Worm (Caenorhabditis elegans): ENCODE results near the gene nep-22.

nep-22 gene

ce11 chrX:9014451-9014850 lies 19.9 kb upstream of the nep-22 start:
- no peak for TF ChIP-seq ztf-23 (GFP tag; IDR thresholded peaks at IDR 0.05)
- no peak for TF ChIP-seq cog-1 (tag; optimal IDR thresholded peaks at IDR 0.05)
- TF ChIP-seq flt-1 (GFP tag; IDR thresholded peaks at IDR 0.05) = no peak
- no peak for TF ChIP-seq klf-2 (GFP tag; conservative IDR thresholded peaks at IDR 0.05)
- TF ChIP-seq T22C8.4 (GFP tag; IDR thresholded peaks at IDR 0.05) = no peak
- no peak for TF ChIP-seq med-1 (GFP tag; optimal IDR thresholded peaks at IDR 0.05; ENCODE audit: insufficient read depth)
- no peak for TF ChIP-seq ref-1 (GFP tag; conservative IDR thresholded peaks at IDR 0.05)
- TF ChIP-seq ztf-29 (GFP tag; IDR thresholded peaks at IDR 0.05) = no peak
- no peak for TF ChIP-seq tab-1 (GFP tag; IDR thresholded peaks at IDR 0.05)

- TF ChIP-seq ztf-23 (GFP tag; IDR thresholded peaks at IDR 0.05) (no peak), klf-2 (GFP tag; conservative IDR thresholded peaks at IDR 0.05) (no peak), T22C8.4 (GFP tag; IDR thresholded peaks at IDR 0.05) (no peak), cog-1 (tag; optimal IDR thresholded peaks at IDR 0.05) (no peak), flt-1 (GFP tag; IDR thresholded peaks at IDR 0.05) (no peak), med-1 (GFP tag; optimal IDR thresholded peaks at IDR 0.05; ENCODE audit: insufficient read depth) (no peak), ref-1 (GFP tag; conservative IDR thresholded peaks at IDR 0.05) (no peak), ztf-29 (GFP tag; IDR thresholded peaks at IDR 0.05) (no peak), tab-1 (GFP tag; IDR thresholded peaks at IDR 0.05) (no peak)
Measured at ce11 chrX:9015420-9015819, 18.9 kb upstream of the nep-22 start, which contains the start of gene T25B6.4. Gene T25B6.4, plus strand, starts transcription at chrX:9015720.

ce11 chrX:9021645-9022044 lies 12.7 kb upstream of the nep-22 start, which contains the start of gene T25B6.5:
Gene T25B6.5, minus strand, starts transcription at chrX:9021745.
- no peak for TF ChIP-seq cog-1 (tag; optimal IDR thresholded peaks at IDR 0.05)
- no peak for TF ChIP-seq flt-1 (GFP tag; IDR thresholded peaks at IDR 0.05)
- TF ChIP-seq ref-1 (GFP tag; conservative IDR thresholded peaks at IDR 0.05) = no peak
- TF ChIP-seq klf-2 (GFP tag; conservative IDR thresholded peaks at IDR 0.05) = no peak
- no peak for TF ChIP-seq med-1 (GFP tag; optimal IDR thresholded peaks at IDR 0.05; ENCODE audit: insufficient read depth)
- no peak for TF ChIP-seq ztf-29 (GFP tag; IDR thresholded peaks at IDR 0.05)
- TF ChIP-seq ztf-23 (GFP tag; IDR thresholded peaks at IDR 0.05) = no peak
- no peak for TF ChIP-seq tab-1 (GFP tag; IDR thresholded peaks at IDR 0.05)
- no peak for TF ChIP-seq T22C8.4 (GFP tag; IDR thresholded peaks at IDR 0.05)

ce11 chrX:9022779-9023178 lies 11.6 kb upstream of the nep-22 start, which contains the start of gene T25B6.6:
Gene T25B6.6, minus strand, starts transcription at chrX:9022879.
- TF ChIP-seq ztf-23 (GFP tag; IDR thresholded peaks at IDR 0.05) (no peak), ztf-29 (GFP tag; IDR thresholded peaks at IDR 0.05) (no peak), ref-1 (GFP tag; conservative IDR thresholded peaks at IDR 0.05) (no peak), cog-1 (tag; optimal IDR thresholded peaks at IDR 0.05) (no peak), T22C8.4 (GFP tag; IDR thresholded peaks at IDR 0.05) (no peak), tab-1 (GFP tag; IDR thresholded peaks at IDR 0.05) (no peak), klf-2 (GFP tag; conservative IDR thresholded peaks at IDR 0.05) (no peak), flt-1 (GFP tag; IDR thresholded peaks at IDR 0.05) (no peak), med-1 (GFP tag; optimal IDR thresholded peaks at IDR 0.05; ENCODE audit: insufficient read depth) (no peak)

ce11 chrX:9023816-9024215 lies 10.5 kb upstream of the nep-22 start:
- TF ChIP-seq T22C8.4 (GFP tag; IDR thresholded peaks at IDR 0.05) (no peak), klf-2 (GFP tag; conservative IDR thresholded peaks at IDR 0.05) (no peak), med-1 (GFP tag; optimal IDR thresholded peaks at IDR 0.05; ENCODE audit: insufficient read depth) (no peak), ztf-29 (GFP tag; IDR thresholded peaks at IDR 0.05) (no peak), ztf-23 (GFP tag; IDR thresholded peaks at IDR 0.05) (no peak), cog-1 (tag; optimal IDR thresholded peaks at IDR 0.05) (no peak), tab-1 (GFP tag; IDR thresholded peaks at IDR 0.05) (no peak), ref-1 (GFP tag; conservative IDR thresholded peaks at IDR 0.05) (no peak), flt-1 (GFP tag; IDR thresholded peaks at IDR 0.05) (no peak)

- TF ChIP-seq ztf-23 (GFP tag; IDR thresholded peaks at IDR 0.05) (no peak), tab-1 (GFP tag; IDR thresholded peaks at IDR 0.05) (no peak), klf-2 (GFP tag; conservative IDR thresholded peaks at IDR 0.05) (no peak), cog-1 (tag; optimal IDR thresholded peaks at IDR 0.05) (no peak), med-1 (GFP tag; optimal IDR thresholded peaks at IDR 0.05; ENCODE audit: insufficient read depth) (no peak), T22C8.4 (GFP tag; IDR thresholded peaks at IDR 0.05) (peak; percentile 34; the same call in 1 of the 2 replicates), flt-1 (GFP tag; IDR thresholded peaks at IDR 0.05) (no peak; the same call in 1 of the 2 replicates), ref-1 (GFP tag; conservative IDR thresholded peaks at IDR 0.05) (peak; percentile 71; the same call in 1 of the 2 replicates), ztf-29 (GFP tag; IDR thresholded peaks at IDR 0.05) (no peak)
Measured at ce11 chrX:9024270-9024669, 10.1 kb upstream of the nep-22 start.

ce11 chrX:9025484-9025883 lies 8.9 kb upstream of the nep-22 start:
- TF ChIP-seq ref-1 (GFP tag; conservative IDR thresholded peaks at IDR 0.05) = no peak
- TF ChIP-seq flt-1 (GFP tag; IDR thresholded peaks at IDR 0.05) = no peak
- no peak for TF ChIP-seq tab-1 (GFP tag; IDR thresholded peaks at IDR 0.05)
- no peak for TF ChIP-seq klf-2 (GFP tag; conservative IDR thresholded peaks at IDR 0.05)
- no peak for TF ChIP-seq med-1 (GFP tag; optimal IDR thresholded peaks at IDR 0.05; ENCODE audit: insufficient read depth)
- TF ChIP-seq cog-1 (tag; optimal IDR thresholded peaks at IDR 0.05) = no peak
- no peak for TF ChIP-seq ztf-23 (GFP tag; IDR thresholded peaks at IDR 0.05)
- no peak for TF ChIP-seq T22C8.4 (GFP tag; IDR thresholded peaks at IDR 0.05)
- no peak for TF ChIP-seq ztf-29 (GFP tag; IDR thresholded peaks at IDR 0.05)

- TF ChIP-seq ref-1 (GFP tag; conservative IDR thresholded peaks at IDR 0.05) = no peak
- TF ChIP-seq ztf-29 (GFP tag; IDR thresholded peaks at IDR 0.05) = no peak
- TF ChIP-seq ztf-23 (GFP tag; IDR thresholded peaks at IDR 0.05) = no peak
- TF ChIP-seq T22C8.4 (GFP tag; IDR thresholded peaks at IDR 0.05) = no peak
- no peak for TF ChIP-seq klf-2 (GFP tag; conservative IDR thresholded peaks at IDR 0.05)
- TF ChIP-seq cog-1 (tag; optimal IDR thresholded peaks at IDR 0.05) = no peak
- no peak for TF ChIP-seq med-1 (GFP tag; optimal IDR thresholded peaks at IDR 0.05; ENCODE audit: insufficient read depth)
- TF ChIP-seq flt-1 (GFP tag; IDR thresholded peaks at IDR 0.05) = no peak
- no peak for TF ChIP-seq tab-1 (GFP tag; IDR thresholded peaks at IDR 0.05)
Measured at ce11 chrX:9027304-9027703, 7.0 kb upstream of the nep-22 start, which contains the start of gene T25B6.3. Gene T25B6.3, plus strand, starts transcription at chrX:9027604.

ce11 chrX:9028909-9029520 lies 5.3 kb upstream of the nep-22 start, which contains the start of gene snf-12:
Gene snf-12, plus strand, starts transcription at chrX:9029470.
- TF ChIP-seq cog-1 (tag; optimal IDR thresholded peaks at IDR 0.05) (no peak), ztf-29 (GFP tag; IDR thresholded peaks at IDR 0.05) (no peak), T22C8.4 (GFP tag; IDR thresholded peaks at IDR 0.05) (no peak), ref-1 (GFP tag; conservative IDR thresholded peaks at IDR 0.05) (no peak), med-1 (GFP tag; optimal IDR thresholded peaks at IDR 0.05; ENCODE audit: insufficient read depth) (no peak), flt-1 (GFP tag; IDR thresholded peaks at IDR 0.05) (no peak), tab-1 (GFP tag; IDR thresholded peaks at IDR 0.05) (no peak), ztf-23 (GFP tag; IDR thresholded peaks at IDR 0.05) (no peak), klf-2 (GFP tag; conservative IDR thresholded peaks at IDR 0.05) (no peak)

Data from whole organism, midembryonic.